Fruit fly (Drosophila melanogaster) whole organism, embryonic: Measurements from ENCODE around the gene Spps.

Experiments used
- Chrac-16 ChIP-seq: fragments of 200-800 bp; sonication (Bioruptor generic); optimal IDR thresholded peaks from 3 replicates; lab custom pipeline; 2016; ENCODE audit warnings: missing biosample characterization, missing genetic modification characterization
- Kr ChIP-seq: fragments of 200-800 bp; sonication (Bioruptor generic); optimal IDR thresholded peaks from 2 replicates; lab custom pipeline; 2017; ENCODE audit warnings: missing biosample characterization, mild to moderate bottlenecking, missing genetic modification characterization
- z ChIP-seq: fragments of 200-800 bp; sonication (Bioruptor generic); IDR thresholded peaks from 3 replicates; pipeline ENCODE4 v1.3.6; 2022; ENCODE audit warnings: missing biosample characterization, missing genetic modification characterization

DNA sequence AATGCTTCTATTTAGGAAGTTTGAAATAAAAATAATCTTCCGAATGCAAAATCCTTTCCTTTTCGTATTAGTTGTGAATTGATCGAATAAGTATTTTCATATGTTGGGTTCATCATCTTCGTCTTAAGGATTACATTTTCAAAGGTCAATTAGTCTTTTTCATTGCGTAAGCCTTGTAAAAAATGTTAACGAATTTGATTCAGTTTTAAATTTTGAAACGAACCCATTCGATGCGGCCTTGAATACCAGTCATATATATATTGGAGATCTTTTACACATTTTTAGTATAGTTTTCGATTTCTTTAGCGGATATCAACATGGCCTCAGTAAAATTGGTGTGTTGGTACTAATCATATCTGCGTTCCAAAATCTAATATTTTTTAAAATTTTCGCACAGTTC, 1.9 kb upstream of the Spps start, which contains the start of gene Acp95EF:
- TF ChIP-seq Kr (GFP tag; lab: Kevin White, UChicago) (no peak), Chrac-16 (GFP tag; lab: Kevin White, UChicago) (no peak), z (GFP tag; lab: Robert Waterston, UW) (no peak)
